Worm (Caenorhabditis elegans): ENCODE results near the gene sup-9.
"Not testable (repeated sequence)": the region's sequence is repeated elsewhere in the genome, so short reads cannot be mapped to it uniquely, and the experiment has no call there.

sup-9 gene

ce11 chrII:2700229-2700628, 13.4 kb upstream of the sup-9 start, which contains the start of gene sri-61:
Gene sri-61, minus strand, starts transcription at chrII:2700329.
- TF ChIP-seq unc-62 (GFP tag; optimal IDR thresholded peaks at IDR 0.05), result no peak

ce11 chrII:2698378-2698777, 11.6 kb upstream of the sup-9 start, which contains the start of gene sri-62:
Gene sri-62, minus strand, starts transcription at chrII:2698478.
- TF ChIP-seq unc-62 (GFP tag; optimal IDR thresholded peaks at IDR 0.05), result no peak

- TF ChIP-seq unc-62 (GFP tag; optimal IDR thresholded peaks at IDR 0.05), result no peak
Measured at ce11 chrII:2695079-2695478, 8.3 kb upstream of the sup-9 start.

- TF ChIP-seq unc-62 (GFP tag; optimal IDR thresholded peaks at IDR 0.05), result no peak
Measured at ce11 chrII:2692476-2692875, 5.6 kb upstream of the sup-9 start, which contains the start of gene set-11. Gene set-11, minus strand, starts transcription at chrII:2692576.

ce11 chrII:2690080-2690479, 3.3 kb upstream of the sup-9 start, which contains the start of gene nspf-3:
Gene nspf-3, minus strand, starts transcription at chrII:2690180.
- no peak for TF ChIP-seq unc-62 (GFP tag; optimal IDR thresholded peaks at IDR 0.05)

DNA sequence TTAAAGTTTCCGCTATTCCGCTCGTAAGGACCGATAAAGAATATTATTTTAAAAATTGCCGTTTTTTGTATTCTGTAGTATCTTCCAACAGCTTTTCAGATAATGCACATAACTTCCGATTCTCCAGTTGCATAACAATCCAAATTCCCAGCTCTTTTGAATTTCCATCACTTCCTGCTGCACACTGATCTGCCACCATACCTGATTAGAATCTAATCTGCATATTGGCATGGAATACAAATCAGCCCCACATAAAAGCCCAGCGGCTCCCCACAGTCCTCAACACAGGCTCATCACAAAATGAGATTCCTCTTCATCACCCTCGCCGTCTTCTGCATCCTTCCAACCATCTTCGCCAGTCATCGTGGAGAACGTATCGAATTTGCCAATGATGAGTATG, 1.8 kb upstream of the sup-9 start, which contains the start of gene nspf-2:
Gene nspf-2 (plus strand): TSS at position 301 of the 400 bp plus-strand sequence.
- TF ChIP-seq unc-62 (GFP tag; optimal IDR thresholded peaks at IDR 0.05), result not testable (repeated sequence)

- no peak for TF ChIP-seq unc-62 (GFP tag; optimal IDR thresholded peaks at IDR 0.05)
Measured at ce11 chrII:2684783-2685182, 2.0 kb downstream of the sup-9 start.

- TF ChIP-seq unc-62 (GFP tag; optimal IDR thresholded peaks at IDR 0.05), result no peak
Measured at ce11 chrII:2684208-2684607, 2.6 kb downstream of the sup-9 start, which contains the start of gene ceh-87. Gene ceh-87, minus strand, starts transcription at chrII:2684308.

ce11 chrII:2681118-2681517, 5.7 kb downstream of the sup-9 start, which contains the start of gene F34D6.1:
Gene F34D6.1, minus strand, starts transcription at chrII:2681218.
- no peak for TF ChIP-seq unc-62 (GFP tag; optimal IDR thresholded peaks at IDR 0.05)

DNA sequence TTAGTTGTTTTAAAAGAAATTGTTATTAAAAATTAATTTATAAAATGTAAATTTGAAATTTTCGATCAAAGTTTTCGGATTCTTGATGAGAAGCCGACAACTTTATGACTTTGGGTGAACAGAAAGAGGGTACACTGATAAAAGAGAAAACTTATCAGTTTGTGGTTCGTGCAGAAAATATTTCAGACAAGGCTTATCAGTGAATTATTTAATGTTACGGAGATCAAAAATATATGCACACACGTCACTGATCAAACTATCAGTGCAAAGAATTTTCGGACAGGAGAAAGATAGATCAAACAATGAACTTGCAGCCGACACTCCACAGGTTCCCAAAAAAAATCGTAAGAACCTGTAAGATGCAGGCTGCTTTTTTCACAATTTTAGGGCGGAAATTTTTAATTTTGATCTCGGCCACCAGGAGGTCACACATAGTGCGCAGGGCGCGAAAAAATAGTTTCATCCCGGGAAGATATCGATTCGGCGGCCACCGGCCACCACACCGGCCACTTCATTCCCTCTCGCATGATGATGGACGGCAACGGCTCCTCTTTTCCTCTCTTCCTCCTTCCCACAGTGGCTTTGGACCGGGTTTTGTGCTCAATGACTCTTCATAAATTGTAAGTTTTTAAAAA, 9.2 kb downstream of the sup-9 start, which contains the start of gene F22E5.17:
Gene F22E5.17 (plus strand): TSS at position 508 of the 635 bp plus-strand sequence.
- TF ChIP-seq unc-62 (GFP tag; optimal IDR thresholded peaks at IDR 0.05), result no peak

- TF ChIP-seq unc-62 (GFP tag; optimal IDR thresholded peaks at IDR 0.05), result not testable (repeated sequence)
Measured at ce11 chrII:2673534-2673933, 13.3 kb downstream of the sup-9 start, which contains the start of the genes F22E5.20 and F22E5.1. Gene F22E5.20, minus strand, starts transcription at chrII:2673634. Gene F22E5.1, plus strand, starts transcription at chrII:2673775.

ce11 chrII:2672320-2672719, 14.5 kb downstream of the sup-9 start, which contains the start of gene sri-57:
Gene sri-57, minus strand, starts transcription at chrII:2672420.
- TF ChIP-seq unc-62 (GFP tag; optimal IDR thresholded peaks at IDR 0.05), result not testable (repeated sequence)

ce11 chrII:2665606-2666005, 21.2 kb downstream of the sup-9 start, which contains the start of gene F22E5.22:
Gene F22E5.22, plus strand, starts transcription at chrII:2665906.
- no peak for TF ChIP-seq unc-62 (GFP tag; optimal IDR thresholded peaks at IDR 0.05)

DNA sequence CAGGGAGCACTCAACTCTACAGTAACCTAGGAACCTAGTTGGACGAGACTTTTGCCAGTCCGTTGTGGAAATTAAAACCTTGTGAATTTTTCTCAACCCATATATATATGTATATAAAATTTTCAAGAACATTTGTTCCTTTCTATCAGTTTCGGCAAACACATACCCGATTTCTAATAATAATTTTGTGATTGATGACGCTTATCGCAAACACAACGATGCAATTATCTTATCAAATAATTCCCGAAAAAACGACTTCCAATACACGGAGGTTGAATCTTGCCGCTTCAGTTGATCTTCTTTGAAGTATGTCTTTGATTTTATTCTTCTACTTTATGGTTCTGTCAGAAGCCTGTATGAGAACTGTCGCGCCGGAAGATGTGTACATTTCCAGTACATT, 21.7 kb downstream of the sup-9 start, which contains the start of gene F22E5.2:
Gene F22E5.2 (plus strand): TSS at position 301 of the 400 bp plus-strand sequence.
- not testable (repeated sequence) for TF ChIP-seq unc-62 (GFP tag; optimal IDR thresholded peaks at IDR 0.05)

- no peak for TF ChIP-seq unc-62 (GFP tag; optimal IDR thresholded peaks at IDR 0.05)
Measured at ce11 chrII:2659364-2659763, 27.5 kb downstream of the sup-9 start, which contains the start of gene gcy-21. Gene gcy-21, plus strand, starts transcription at chrII:2659664.

DNA sequence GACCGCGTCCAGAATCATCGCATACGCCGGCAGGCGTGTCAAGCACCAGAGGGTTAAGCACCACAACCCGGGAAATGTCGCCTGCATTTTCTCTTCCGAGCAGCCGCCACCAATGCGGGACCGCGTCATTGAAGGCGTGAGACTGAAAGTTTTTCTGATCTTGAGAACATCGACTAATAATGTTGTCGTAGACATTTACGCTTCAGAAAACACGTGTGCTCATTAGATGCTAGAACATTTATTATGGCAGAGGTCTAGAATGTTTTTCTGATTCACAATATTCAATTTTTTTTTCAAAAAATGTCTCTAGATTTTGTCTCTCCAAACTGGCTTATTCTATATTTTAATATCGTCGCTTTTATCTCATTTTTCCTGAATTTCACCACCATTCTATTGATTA, 30.2 kb downstream of the sup-9 start, which contains the start of gene sri-47:
Gene sri-47 (plus strand): TSS at position 301 of the 400 bp plus-strand sequence.
- TF ChIP-seq unc-62 (GFP tag; optimal IDR thresholded peaks at IDR 0.05), result no peak

DNA sequence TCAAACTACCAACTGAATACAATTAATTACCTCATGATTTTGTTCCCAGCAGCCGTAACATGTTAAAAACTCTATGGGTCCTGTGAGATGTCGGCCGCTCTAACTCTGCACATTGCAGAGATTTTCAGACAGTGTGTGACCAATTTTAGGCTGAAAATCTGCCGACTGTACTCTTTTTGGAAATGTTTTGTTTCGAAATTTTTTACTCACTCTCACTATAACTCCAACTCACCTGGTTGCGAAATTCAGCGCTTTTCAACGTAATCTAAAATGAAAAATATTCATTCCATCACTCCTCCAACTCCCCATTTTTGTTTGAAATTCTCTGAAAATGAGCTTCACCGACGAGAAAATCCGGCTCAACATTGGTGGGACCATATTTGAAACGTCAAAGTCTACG, 37.3 kb downstream of the sup-9 start, which contains the start of the genes F22E5.13 and F22E5.6:
Gene F22E5.13 (minus strand): TSS at position 101 of the 400 bp plus-strand sequence.
Gene F22E5.6 (plus strand): TSS at position 297 of the 400 bp plus-strand sequence.
- TF ChIP-seq unc-62 (GFP tag; optimal IDR thresholded peaks at IDR 0.05), result no peak

Data from whole organism, dauer.